Fruit fly (Drosophila melanogaster): ENCODE measurements around the gene Jon99Cii.

The Jon99Cii gene

dm6 chr3R:29894393-29894792 lies 30.0 kb downstream of the Jon99Cii start (continued):
- TF ChIP-seq z (GFP tag; IDR thresholded peaks at IDR 0.05) (no peak), cwo (GFP tag; optimal IDR thresholded peaks at IDR 0.05) (peak; percentile 42), Trl (optimal IDR thresholded peaks at IDR 0.05) (no peak), Trl (GFP tag; optimal IDR thresholded peaks at IDR 0.05) (peak; percentile 28), CG9817 (tag; optimal IDR thresholded peaks at IDR 0.05) (peak; percentile 64), scrt (GFP tag; optimal IDR thresholded peaks at IDR 0.05) (peak; percentile 49), CG5245 (GFP tag; optimal IDR thresholded peaks at IDR 0.05) (no peak), CG13775 (GFP tag; optimal IDR thresholded peaks at IDR 0.05) (peak; percentile 10), Deaf1 (tag; optimal IDR thresholded peaks at IDR 0.05) (peak; percentile 33), CG7928 (GFP tag; optimal IDR thresholded peaks at IDR 0.05) (no peak), Mrtf (GFP tag; IDR thresholded peaks at IDR 0.05) (peak; percentile 45; the same call in 1 of the 3 replicates), CG17912 (GFP tag; optimal IDR thresholded peaks at IDR 0.05) (no peak), ac (GFP tag; optimal IDR thresholded peaks at IDR 0.05) (no peak), dmrt99B (tag; optimal IDR thresholded peaks at IDR 0.05) (peak; percentile 75), danr (GFP tag; IDR thresholded peaks at IDR 0.05) (peak; percentile 54; the same call in 1 of the 2 replicates), lilli (GFP tag; optimal IDR thresholded peaks at IDR 0.05) (peak; percentile 53), da (GFP tag; optimal IDR thresholded peaks at IDR 0.05) (no peak), CG2678 (tag; optimal IDR thresholded peaks at IDR 0.05) (peak; percentile 84), CG2116 (GFP tag; optimal IDR thresholded peaks at IDR 0.05) (no peak), CG8765 (GFP tag; IDR thresholded peaks at IDR 0.05) (no peak), Xbp1 (GFP tag; optimal IDR thresholded peaks at IDR 0.05) (peak; percentile 29), CkIIα-i1 (GFP tag; IDR thresholded peaks at IDR 0.05) (no peak), CG4328 (GFP tag; optimal IDR thresholded peaks at IDR 0.05) (peak; percentile 8), CG12299 (tag; optimal IDR thresholded peaks at IDR 0.05) (peak; percentile 6), odd (GFP tag; optimal IDR thresholded peaks at IDR 0.05) (peak; percentile 20), Dfd (GFP tag; optimal IDR thresholded peaks at IDR 0.05) (no peak), GATAe (GFP tag; conservative IDR thresholded peaks at IDR 0.05) (no peak), Six4 (GFP tag; optimal IDR thresholded peaks at IDR 0.05) (peak; percentile 31), eve (GFP tag; optimal IDR thresholded peaks at IDR 0.05) (peak in 1 of 2 experiments; percentile 57), CG33213 (GFP tag; optimal IDR thresholded peaks at IDR 0.05) (peak; percentile 11), E2f2 (GFP tag; IDR thresholded peaks at IDR 0.05) (peak; percentile 30; the same call in 1 of the 2 replicates), CG12104 (GFP tag; optimal IDR thresholded peaks at IDR 0.05) (peak; percentile 42), row (GFP tag; IDR thresholded peaks at IDR 0.05) (peak; percentile 59), unpg (GFP tag; optimal IDR thresholded peaks at IDR 0.05) (peak; percentile 69), nmo (GFP tag; optimal IDR thresholded peaks at IDR 0.05) (peak; percentile 62), CG32532 (GFP tag; IDR thresholded peaks at IDR 0.05) (peak; percentile 76), amos (GFP tag; IDR thresholded peaks at IDR 0.05; ENCODE audit: partially characterized antibody) (no peak), CG16813 (GFP tag; IDR thresholded peaks at IDR 0.05; ENCODE audit: partially characterized antibody) (no peak), bab2 (GFP tag; optimal IDR thresholded peaks at IDR 0.05) (peak; percentile 21), CG6683 (GFP tag; optimal IDR thresholded peaks at IDR 0.05) (no peak), CG12155 (GFP tag; optimal IDR thresholded peaks at IDR 0.05) (peak; percentile 29), run (tag; optimal IDR thresholded peaks at IDR 0.05) (peak; percentile 38), CG31224 (GFP tag; IDR thresholded peaks at IDR 0.05) (peak; percentile 59; the same call in 1 of the 2 replicates), CG14710 (tag; optimal IDR thresholded peaks at IDR 0.05) (no peak), gem (tag; optimal IDR thresholded peaks at IDR 0.05) (peak; percentile 78), NC2β (GFP tag; optimal IDR thresholded peaks at IDR 0.05) (no peak), jing (GFP tag; optimal IDR thresholded peaks at IDR 0.05) (no peak), otp (GFP tag; IDR thresholded peaks at IDR 0.05) (no peak), CG1024 (GFP tag; IDR thresholded peaks at IDR 0.05) (no peak), CTCF (GFP tag; optimal IDR thresholded peaks at IDR 0.05) (no peak), gcm (GFP tag; optimal IDR thresholded peaks at IDR 0.05) (peak; percentile 5), CG7556 (GFP tag; optimal IDR thresholded peaks at IDR 0.05) (peak; percentile 50)
